Worm (Caenorhabditis elegans) whole organism, L1 larva: ENCODE results near the gene nep-2.

ENCODE experiments used
- aha-1 ChIP-seq: fragments of 150-350 bp; optimal IDR thresholded peaks from 2 replicates; lab custom pipeline; 2014; ENCODE audit warnings: missing biosample characterization, missing genetic modification characterization
- alr-1 ChIP-seq: fragments of 200-800 bp; sonication (Bioruptor generic); optimal IDR thresholded peaks from 2 replicates; lab custom pipeline; 2018; ENCODE audit warnings: borderline replicate concordance, mild to moderate bottlenecking, missing genetic modification characterization, missing compliant biosample characterization
- ama-1 ChIP-seq: fragments of 150-350 bp; optimal IDR thresholded peaks from 2 replicates; lab custom pipeline; 2014
- ceh-63 ChIP-seq: fragments of 200-800 bp; sonication (Bioruptor generic); optimal IDR thresholded peaks from 2 replicates; lab custom pipeline; 2018; ENCODE audit warnings: mild to moderate bottlenecking, missing genetic modification characterization, missing compliant biosample characterization
- ceh-82 ChIP-seq, 3 experiments: fragments of 150-350 bp in 1 of 3; sonication (generic microtip) in 2 of 3; optimal IDR thresholded peaks; 2 replicates each; lab custom pipeline; 2014 to 2017; ENCODE audit warnings: missing biosample characterization in 3 of 3, missing genetic modification characterization in 3 of 3
- ceh-90 ChIP-seq: sonication (generic microtip); optimal IDR thresholded peaks from 2 replicates; lab custom pipeline; 2016; ENCODE audit warnings: missing genetic modification characterization, missing compliant biosample characterization
- efl-3 ChIP-seq: fragments of 200-800 bp; sonication (Bioruptor generic); optimal IDR thresholded peaks from 2 replicates; lab custom pipeline; 2018; ENCODE audit warnings: mild to moderate bottlenecking, missing genetic modification characterization, missing compliant biosample characterization
- ets-5 ChIP-seq: fragments of 200-800 bp; sonication (Bioruptor generic); IDR thresholded peaks from 2 replicates; pipeline ENCODE4 v1.3.6; 2022; ENCODE audit warnings: missing genetic modification characterization, missing compliant biosample characterization
- fkh-4 ChIP-seq: sonication (generic microtip); optimal IDR thresholded peaks from 2 replicates; lab custom pipeline; 2016; ENCODE audit warnings: missing compliant biosample characterization, missing genetic modification characterization, borderline replicate concordance
- fos-1 ChIP-seq: fragments of 150-350 bp; optimal IDR thresholded peaks from 2 replicates; lab custom pipeline; 2014; ENCODE audit warnings: missing biosample characterization, missing genetic modification characterization
- hlh-17 ChIP-seq: fragments of 200-800 bp; sonication (Bioruptor generic); optimal IDR thresholded peaks from 2 replicates; lab custom pipeline; 2018; ENCODE audit warnings: missing genetic modification characterization, mild to moderate bottlenecking, missing compliant biosample characterization, moderate library complexity, borderline replicate concordance
- hlh-4 ChIP-seq: sonication (generic microtip); optimal IDR thresholded peaks from 2 replicates; lab custom pipeline; 2016; ENCODE audit warnings: mild to moderate bottlenecking, missing genetic modification characterization, missing compliant biosample characterization
- irx-1 ChIP-seq: sonication (generic microtip); optimal IDR thresholded peaks from 2 replicates; lab custom pipeline; 2016; ENCODE audit warnings: missing genetic modification characterization, missing compliant biosample characterization
- lin-13 ChIP-seq: fragments of 150-350 bp; optimal IDR thresholded peaks from 2 replicates; lab custom pipeline; 2014; ENCODE audit warnings: missing biosample characterization, missing genetic modification reagents, missing genetic modification characterization
- lin-14 ChIP-seq: fragments of 200-800 bp; sonication (Bioruptor generic); optimal IDR thresholded peaks from 2 replicates; lab custom pipeline; 2018; ENCODE audit warnings: mild to moderate bottlenecking, missing genetic modification characterization, moderate library complexity, missing compliant biosample characterization
- lin-39 ChIP-seq: fragments of 150-350 bp; optimal IDR thresholded peaks from 2 replicates; lab custom pipeline; 2014; ENCODE audit warnings: missing biosample characterization, missing genetic modification reagents, missing genetic modification characterization
- lir-3 ChIP-seq: sonication (generic microtip); optimal IDR thresholded peaks from 2 replicates; lab custom pipeline; 2016; ENCODE audit warnings: mild to moderate bottlenecking, missing genetic modification characterization, moderate library complexity, missing compliant biosample characterization; ENCODE audit not compliant: poor library complexity
- lsy-2 ChIP-seq, 2 experiments: fragments of 150-350 bp; optimal IDR thresholded peaks; 2 replicates each; lab custom pipeline; 2014; ENCODE audit warnings: missing biosample characterization in 2 of 2, missing genetic modification characterization in 2 of 2
- mdl-1 ChIP-seq, 2 experiments: fragments of 150-350 bp; optimal IDR thresholded peaks; 2 replicates each; lab custom pipeline; 2014 to 2017; ENCODE audit warnings: missing biosample characterization in 2 of 2, missing genetic modification characterization in 2 of 2, inconsistent platforms in 1 of 2
- nhr-12 ChIP-seq: sonication (generic microtip); optimal IDR thresholded peaks from 2 replicates; lab custom pipeline; 2017; ENCODE audit warnings: missing biosample characterization, missing genetic modification characterization
- nhr-19 ChIP-seq: fragments of 200-800 bp; sonication (Bioruptor generic); conservative IDR thresholded peaks from 2 replicates; pipeline ENCODE4 v1.3.6; 2022; ENCODE audit warnings: missing genetic modification characterization, missing compliant biosample characterization
- nhr-28 ChIP-seq: fragments of 150-350 bp; optimal IDR thresholded peaks from 2 replicates; lab custom pipeline; 2014; ENCODE audit warnings: missing biosample characterization, missing genetic modification characterization
- nhr-47 ChIP-seq: sonication (generic microtip); optimal IDR thresholded peaks from 2 replicates; lab custom pipeline; 2016; ENCODE audit warnings: mild to moderate bottlenecking, missing genetic modification characterization, moderate library complexity, missing compliant biosample characterization
- nhr-71 ChIP-seq: sonication (generic microtip); optimal IDR thresholded peaks from 2 replicates; lab custom pipeline; 2016; ENCODE audit warnings: mild to moderate bottlenecking, missing genetic modification characterization, moderate library complexity, missing compliant biosample characterization
- nhr-76 ChIP-seq: sonication (generic microtip); optimal IDR thresholded peaks from 2 replicates; lab custom pipeline; 2017; ENCODE audit warnings: missing biosample characterization, missing genetic modification characterization
- nhr-85 ChIP-seq: sonication (generic microtip); peaks from one replicate; lab custom pipeline; 2016; ENCODE audit warnings: missing genetic modification characterization, inconsistent platforms, missing compliant biosample characterization
- nhr-90 ChIP-seq: sonication (generic microtip); optimal IDR thresholded peaks from 2 replicates; lab custom pipeline; 2016; ENCODE audit warnings: mild to moderate bottlenecking, missing genetic modification characterization, missing compliant biosample characterization; ENCODE audit not compliant: poor library complexity
- pag-3 ChIP-seq: sonication (generic microtip); optimal IDR thresholded peaks from 2 replicates; lab custom pipeline; 2017; ENCODE audit warnings: missing genetic modification characterization, mild to moderate bottlenecking, missing compliant biosample characterization, antibody characterized with exemption, borderline replicate concordance; ENCODE audit not compliant: insufficient read depth
- pax-3 ChIP-seq: fragments of 200-800 bp; sonication (Bioruptor generic); optimal IDR thresholded peaks from 2 replicates; lab custom pipeline; 2018; ENCODE audit warnings: mild to moderate bottlenecking, missing genetic modification characterization, moderate library complexity, missing compliant biosample characterization
- skn-1 ChIP-seq: fragments of 150-350 bp; optimal IDR thresholded peaks from 2 replicates; lab custom pipeline; 2014; ENCODE audit warnings: missing biosample characterization, missing genetic modification characterization
- snu-23 ChIP-seq: sonication (generic microtip); optimal IDR thresholded peaks from 2 replicates; lab custom pipeline; 2016; ENCODE audit warnings: missing genetic modification characterization, missing compliant biosample characterization
- swsn-7 ChIP-seq: sonication (generic microtip); optimal IDR thresholded peaks from 2 replicates; lab custom pipeline; 2016; ENCODE audit warnings: missing genetic modification characterization, missing compliant biosample characterization
- unc-130 ChIP-seq: fragments of 150-350 bp; optimal IDR thresholded peaks from 2 replicates; lab custom pipeline; 2017; ENCODE audit warnings: missing biosample characterization, missing genetic modification characterization, inconsistent platforms
- unc-30 ChIP-seq: sonication (generic microtip); optimal IDR thresholded peaks from 2 replicates; lab custom pipeline; 2017; ENCODE audit warnings: missing biosample characterization, missing genetic modification characterization
- zag-1 ChIP-seq: fragments of 150-350 bp; optimal IDR thresholded peaks from 2 replicates; lab custom pipeline; 2014; ENCODE audit warnings: missing biosample characterization, missing genetic modification characterization
- zip-4 ChIP-seq: fragments of 200-800 bp; sonication (Bioruptor generic); optimal IDR thresholded peaks from 2 replicates; lab custom pipeline; 2018; ENCODE audit warnings: mild to moderate bottlenecking, missing genetic modification characterization, moderate library complexity, missing compliant biosample characterization
- ztf-4 ChIP-seq: fragments of 150-350 bp; optimal IDR thresholded peaks from 2 replicates; lab custom pipeline; 2014; ENCODE audit warnings: missing biosample characterization, missing genetic modification characterization

nep-2 gene

DNA sequence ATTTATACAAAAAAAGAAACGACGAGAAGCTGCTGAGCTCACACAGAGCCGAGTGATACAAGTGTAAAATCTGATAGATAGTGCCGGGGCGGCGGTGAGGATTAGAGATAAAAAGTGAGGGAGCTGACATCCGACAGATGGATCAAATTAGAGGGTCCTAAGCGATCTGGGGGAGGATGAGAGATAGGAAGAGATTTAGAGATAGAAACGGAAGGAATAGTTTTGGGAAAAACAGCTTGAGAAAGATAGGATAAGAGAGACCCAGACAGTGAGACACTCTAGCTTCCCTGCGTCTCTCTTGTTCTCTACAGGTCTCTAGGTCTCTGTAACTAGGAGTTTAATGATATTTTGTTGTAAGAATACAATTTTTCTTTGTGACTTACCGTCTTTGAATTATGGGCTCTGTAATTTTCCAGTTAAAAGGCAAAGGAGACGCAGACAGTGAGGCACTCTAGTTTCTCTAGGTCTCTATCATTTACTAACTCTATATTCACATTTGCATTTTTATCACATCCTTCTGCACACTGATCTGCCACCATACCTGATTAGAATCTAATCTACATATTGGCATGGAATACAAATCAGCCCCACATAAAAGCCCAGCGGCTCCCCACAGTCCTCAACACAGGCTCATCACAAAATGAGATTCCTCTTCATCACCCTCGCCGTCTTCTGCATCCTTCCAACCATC lies 38.4 kb downstream of the nep-2 start, which contains the start of the genes sup-9 and nspf-1 (continued):
- TF ChIP-seq lin-13: peak; percentile 33
- no peak for TF ChIP-seq nhr-28
- peak in 1 of 2 experiments; percentile 46 for TF ChIP-seq lsy-2 (tag; optimal IDR thresholded peaks at IDR 0.05; lab: Kevin White, UChicago)
- TF ChIP-seq hlh-17 (GFP tag; lab: Kevin White, UChicago): no peak
- TF ChIP-seq irx-1 (tag; lab: Kevin White, UChicago): peak; percentile 44
- TF ChIP-seq zag-1 (tag; lab: Kevin White, UChicago): no peak
- no peak for TF ChIP-seq unc-130 (tag; lab: Kevin White, UChicago)
- no peak for TF ChIP-seq ztf-4 (tag; lab: Kevin White, UChicago)
- TF ChIP-seq nhr-71 (tag; lab: Kevin White, UChicago): peak; percentile 63
- no peak for TF ChIP-seq pag-3 (tag; lab: Kevin White, UChicago)
- TF ChIP-seq hlh-4 (tag; lab: Kevin White, UChicago): no peak
- TF ChIP-seq swsn-7 (tag; lab: Kevin White, UChicago): peak; percentile 32
- TF ChIP-seq snu-23 (GFP tag; lab: Kevin White, UChicago): peak; percentile 45
- peak in 1 of 3 experiments; percentile 28 for TF ChIP-seq ceh-82 (tag; optimal IDR thresholded peaks at IDR 0.05; lab: Kevin White, UChicago)

DNA sequence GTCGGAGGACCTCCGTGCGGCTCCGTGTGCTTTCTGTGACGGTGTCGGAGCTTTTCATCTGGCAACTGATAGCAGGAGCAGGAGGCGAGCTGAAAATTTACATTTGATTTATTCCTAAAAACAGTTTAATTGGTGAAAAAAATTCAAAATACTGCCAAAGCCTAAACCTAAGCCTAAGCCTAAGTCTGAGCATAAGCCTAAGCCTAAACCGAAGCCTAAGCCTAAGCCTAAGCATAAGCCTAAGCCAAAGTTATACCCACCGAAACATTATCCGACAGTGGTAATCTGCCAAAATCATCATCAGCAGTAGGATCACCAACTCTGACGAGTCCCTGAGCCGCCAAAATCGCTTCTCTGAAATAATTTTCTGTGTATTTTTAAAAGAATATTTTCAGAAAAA lies 40.8 kb downstream of the nep-2 start:
- TF ChIP-seq zip-4 (GFP tag; lab: Kevin White, UChicago) (no peak), mdl-1 (tag; optimal IDR thresholded peaks at IDR 0.05; lab: Kevin White, UChicago) (no peak), ama-1 (lab: Kevin White, UChicago) (no peak), ceh-63 (GFP tag; lab: Kevin White, UChicago) (no peak), irx-1 (tag; lab: Kevin White, UChicago) (no peak)
- TF ChIP-seq, all 84 proteins: peak for 0

DNA sequence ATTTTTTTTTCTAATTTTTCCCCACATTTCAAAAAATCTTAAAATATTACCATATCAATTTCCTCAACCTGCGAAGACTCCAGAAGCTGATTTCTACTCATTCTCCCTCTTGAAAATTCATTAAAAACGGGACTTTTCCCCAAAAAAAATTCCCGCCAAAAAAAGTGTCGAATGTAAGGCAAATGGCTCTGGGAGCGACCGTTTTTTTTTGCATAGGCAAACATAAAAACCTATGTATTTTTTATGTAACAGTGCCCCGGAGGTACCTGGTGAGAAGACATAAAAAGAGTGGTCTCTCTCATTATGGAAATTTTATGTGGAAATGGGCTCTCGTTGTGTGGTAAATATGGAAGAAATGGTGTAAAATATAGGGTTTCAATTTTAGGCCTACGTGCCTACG lies 41.3 kb downstream of the nep-2 start, which contains the start of gene ceh-87:
Gene ceh-87, minus strand, starts transcription at position 101 of the 400 bp plus-strand sequence.
- TF ChIP-seq ceh-90 (tag; lab: Kevin White, UChicago) (no peak), ets-5 (no peak), skn-1 (tag; lab: Kevin White, UChicago) (no peak), nhr-76 (no peak), nhr-12 (tag; lab: Kevin White, UChicago) (no peak), nhr-28 (no peak), lin-14 (no peak), nhr-47 (tag; lab: Kevin White, UChicago) (no peak)

DNA sequence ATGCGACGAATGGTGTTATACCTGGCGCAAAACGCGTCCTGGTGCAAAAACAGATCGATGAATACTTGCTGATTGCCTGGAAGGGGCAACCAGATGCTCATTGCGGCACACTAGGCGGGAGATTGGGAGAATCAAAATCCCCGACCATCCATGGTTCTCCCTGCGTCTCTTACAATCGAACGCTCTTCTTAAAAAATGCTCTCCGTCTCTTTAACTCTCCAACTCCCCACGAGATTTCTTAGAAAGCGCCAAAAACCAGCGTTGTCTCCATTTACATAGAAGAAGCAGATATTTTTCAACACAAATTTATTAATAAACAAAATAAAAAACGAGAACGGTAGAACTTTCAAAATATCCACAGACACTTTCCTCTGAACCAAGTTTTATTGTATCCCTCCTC lies 44.4 kb downstream of the nep-2 start, which contains the start of gene F34D6.1:
Gene F34D6.1, minus strand, starts transcription at position 101 of the 400 bp plus-strand sequence.
- no peak for TF ChIP-seq pax-3
- TF ChIP-seq hlh-4 (tag; lab: Kevin White, UChicago): no peak
- TF ChIP-seq nhr-90 (tag; lab: Kevin White, UChicago): no peak
- no peak for TF ChIP-seq unc-30 (tag; lab: Kevin White, UChicago)
- TF ChIP-seq nhr-85: no peak
- no peak for TF ChIP-seq alr-1 (tag; lab: Kevin White, UChicago)
- no peak for TF ChIP-seq lir-3 (tag; lab: Kevin White, UChicago)
- TF ChIP-seq lin-13: no peak
- TF ChIP-seq efl-3 (GFP tag; lab: Kevin White, UChicago): no peak
- no peak for TF ChIP-seq nhr-76
- no peak for TF ChIP-seq nhr-19
- no peak for TF ChIP-seq aha-1
- no peak for TF ChIP-seq fos-1 (tag; lab: Kevin White, UChicago)
- no peak for TF ChIP-seq lin-39 (tag; lab: Kevin White, UChicago)
- no peak for TF ChIP-seq snu-23 (GFP tag; lab: Kevin White, UChicago)
- TF ChIP-seq fkh-4 (tag; lab: Kevin White, UChicago): no peak
